Fruit fly (Drosophila melanogaster): ENCODE measurements around the gene tctn.
A peak's percentile ranks its signal among the peaks of the same experiment; 100 is the strongest.

DNA sequence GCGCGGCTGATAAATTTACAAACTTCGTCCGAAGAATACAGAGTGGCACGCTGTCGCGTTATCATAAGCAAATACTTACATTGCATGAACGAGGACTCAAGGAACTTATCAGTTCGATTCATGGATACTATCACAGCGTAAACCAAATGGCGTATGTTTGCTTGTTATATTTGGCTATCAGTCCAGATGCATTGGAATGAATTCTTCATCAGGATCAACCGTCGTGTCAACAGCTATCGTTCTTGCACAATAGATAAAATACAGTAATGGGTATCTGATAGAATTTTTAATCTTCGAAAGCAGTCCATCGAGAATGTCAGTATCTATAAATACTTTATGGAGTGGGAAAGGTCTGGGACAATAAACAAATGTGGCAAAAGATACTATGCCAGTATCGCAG lies 46.7 kb upstream of the tctn start:
- TF ChIP-seq CG17829 (tag; optimal IDR thresholded peaks at IDR 0.05) = no peak
- no peak for TF ChIP-seq Sox100B (GFP tag; optimal IDR thresholded peaks at IDR 0.05)
- TF ChIP-seq CG9609 (GFP tag; optimal IDR thresholded peaks at IDR 0.05) = no peak
- TF ChIP-seq esg (GFP tag; conservative IDR thresholded peaks at IDR 0.05) = no peak
- no peak for TF ChIP-seq cwo (GFP tag; optimal IDR thresholded peaks at IDR 0.05)
- TF ChIP-seq NC2β (GFP tag; optimal IDR thresholded peaks at IDR 0.05) = no peak
- TF ChIP-seq CG16813 (GFP tag; IDR thresholded peaks at IDR 0.05; ENCODE audit: partially characterized antibody) = 0 out of 3 replicates have a peak, but pooled peaks have one; percentile 33
- TF ChIP-seq CG7928 (GFP tag; optimal IDR thresholded peaks at IDR 0.05) = no peak
- TF ChIP-seq CG30403 (GFP tag; optimal IDR thresholded peaks at IDR 0.05) = no peak
- TF ChIP-seq Lpt (GFP tag; optimal IDR thresholded peaks at IDR 0.05) = no peak
- no peak for TF ChIP-seq sob (GFP tag; IDR thresholded peaks at IDR 0.05)
- TF ChIP-seq Taf1 (GFP tag; IDR thresholded peaks at IDR 0.05) = no peak
- no peak for TF ChIP-seq CG12236 (GFP tag; optimal IDR thresholded peaks at IDR 0.05)

All from whole organism, embryonic.